Fruit fly (Drosophila melanogaster) whole organism: ENCODE measurements around the gene Ubr1.

Experiments
- CG8478 ChIP-seq: fragments of >200 bp; optimal IDR thresholded peaks from 2 replicates; lab custom pipeline; 2018; ENCODE audit warnings: inconsistent platforms
- Dll ChIP-seq: fragments of >200 bp; optimal IDR thresholded peaks from 2 replicates; lab custom pipeline; 2017
- pan ChIP-seq: fragments of >200 bp; optimal IDR thresholded peaks from 2 replicates; lab custom pipeline; 2017
- psq ChIP-seq: fragments of >200 bp; optimal IDR thresholded peaks from 2 replicates; lab custom pipeline; 2017
- usp ChIP-seq: fragments of >200 bp; optimal IDR thresholded peaks from 2 replicates; lab custom pipeline; 2017; ENCODE audit warnings: missing biosample characterization, missing genetic modification characterization, mixed read lengths

DNA sequence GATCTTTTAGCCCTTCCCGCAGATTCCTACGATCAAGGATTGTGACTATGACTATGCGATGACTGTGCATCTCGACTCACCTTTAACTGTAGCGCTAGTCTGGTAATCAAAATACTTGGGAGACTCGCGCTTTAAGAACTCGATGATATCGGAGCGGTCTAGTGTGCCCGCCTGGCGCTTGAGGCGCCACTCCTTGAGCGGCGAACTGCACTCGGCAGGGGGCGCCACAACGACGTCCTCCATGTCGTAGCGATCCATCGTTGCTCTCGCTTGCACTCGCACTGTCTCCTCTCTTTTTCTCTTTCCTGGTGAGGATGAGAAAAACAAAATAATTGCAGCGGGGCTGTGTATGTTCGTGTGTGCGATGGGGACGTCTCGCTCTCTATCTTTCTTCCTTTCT lies 1.1 kb downstream of the Ubr1 start:
- no peak for TF ChIP-seq CG8478 (lab: Kevin White, UChicago)
- no peak for TF ChIP-seq psq (lab: Kevin White, UChicago)
- no peak for TF ChIP-seq Dll (lab: Kevin White, UChicago)
- no peak for TF ChIP-seq usp (GFP tag; lab: Kevin White, UChicago)
- no peak for TF ChIP-seq pan (lab: Kevin White, UChicago)
